Worm (Caenorhabditis elegans): ENCODE results near the gene best-13.

best-13 gene

DNA sequence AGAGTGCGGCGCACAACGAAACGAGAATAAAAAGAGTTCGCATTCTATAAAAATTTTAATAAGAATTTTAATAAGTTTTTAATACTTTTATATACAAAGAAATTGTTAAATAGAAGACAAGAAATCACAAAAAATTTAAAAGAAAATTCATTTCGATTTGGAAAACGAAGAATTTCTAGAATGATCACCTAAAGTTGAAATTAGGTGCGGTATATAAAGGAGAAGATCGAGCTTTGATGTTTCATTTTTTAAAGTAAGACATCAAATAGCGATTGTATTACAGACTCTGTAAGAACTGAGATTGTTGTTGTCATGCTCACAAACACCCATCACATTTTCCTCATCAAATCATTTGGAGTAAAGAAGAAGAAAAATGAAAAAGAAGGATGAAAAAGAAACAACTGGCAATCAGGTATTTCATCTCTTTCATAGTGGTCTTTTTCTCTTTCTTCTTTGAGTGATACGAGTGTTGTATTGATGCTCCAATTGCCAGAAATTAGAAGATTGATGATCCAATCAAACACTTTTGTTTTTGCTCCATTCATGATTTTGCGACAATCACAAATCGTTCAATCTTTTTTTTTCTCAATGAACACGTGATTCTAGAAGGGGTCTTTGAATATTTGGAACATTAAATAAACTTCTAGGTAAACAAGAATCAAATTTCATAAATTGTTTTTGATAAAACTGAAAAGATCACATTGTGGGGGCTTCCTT lies 24.6 kb downstream of the best-13 start, which contains the start of gene dur-1 (continued):
- TF ChIP-seq sdc-2 (tag; optimal IDR thresholded peaks at IDR 0.05) (no peak), elt-4 (tag; optimal IDR thresholded peaks at IDR 0.05) (no peak), ama-1 (optimal IDR thresholded peaks at IDR 0.05) (no peak), unc-3 (GFP tag; conservative IDR thresholded peaks at IDR 0.05) (no peak), unc-3 (tag; optimal IDR thresholded peaks at IDR 0.05) (no peak), fax-1 (tag; optimal IDR thresholded peaks at IDR 0.05) (no peak), hlh-30 (tag; optimal IDR thresholded peaks at IDR 0.05; ENCODE audit: insufficient read depth) (no peak), rnt-1 (tag; optimal IDR thresholded peaks at IDR 0.05) (peak; percentile 8), ceh-45 (GFP tag; IDR thresholded peaks at IDR 0.05) (no peak), ceh-19 (GFP tag; optimal IDR thresholded peaks at IDR 0.05) (no peak), ceh-30 (tag; optimal IDR thresholded peaks at IDR 0.05) (no peak)

DNA sequence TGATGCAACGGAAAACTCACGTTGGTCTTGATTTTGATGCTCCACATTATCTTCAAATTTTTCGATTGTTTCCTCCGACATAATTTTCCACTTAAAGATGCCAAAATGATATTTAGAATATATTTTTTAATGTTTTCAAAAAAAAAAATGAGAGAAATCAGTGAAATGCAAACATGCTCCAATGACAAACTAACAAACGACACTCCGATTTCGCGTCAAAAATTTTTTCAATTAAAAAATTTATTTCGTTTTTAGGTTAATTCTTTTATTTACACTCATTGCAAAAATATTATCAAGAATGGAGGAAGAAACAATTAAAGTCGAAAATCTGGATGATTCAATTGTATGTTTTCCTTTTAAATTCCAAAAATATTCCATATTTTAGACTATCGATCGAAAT lies 28.3 kb downstream of the best-13 start, which contains the start of the genes trmt-10A and F25H8.2:
Gene trmt-10A (minus strand): TSS at position 159 of the 400 bp plus-strand sequence.
Gene F25H8.2 (plus strand): TSS at position 181 of the 400 bp plus-strand sequence.
- TF ChIP-seq K02D7.2 (tag; optimal IDR thresholded peaks at IDR 0.05) (no peak), unc-42 (tag; optimal IDR thresholded peaks at IDR 0.05) (peak; percentile 74), C38D4.7 (GFP tag; optimal IDR thresholded peaks at IDR 0.05) (no peak), ceh-14 (tag; optimal IDR thresholded peaks at IDR 0.05) (peak; percentile 21), ceh-6 (GFP tag; optimal IDR thresholded peaks at IDR 0.05) (no peak)

DNA sequence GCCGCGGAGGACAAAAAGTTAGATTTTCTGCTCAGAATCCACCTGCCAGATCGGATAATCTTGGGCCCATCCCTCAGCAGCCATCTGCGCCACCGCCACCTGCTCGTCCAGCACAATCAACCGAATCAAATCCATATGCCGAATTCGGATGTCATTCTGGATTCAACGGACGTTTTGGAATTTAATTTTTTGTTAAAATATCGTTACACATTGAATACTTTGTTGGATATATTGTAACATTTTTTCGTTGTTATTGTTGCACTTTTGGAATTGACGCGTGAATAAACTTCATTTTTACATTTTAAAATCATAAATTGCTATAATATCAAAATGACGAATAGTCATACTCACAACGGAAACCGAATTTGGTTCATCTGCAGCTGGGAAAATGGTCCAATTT lies 29.9 kb downstream of the best-13 start, which contains the start of gene spe-29:
Gene spe-29 (plus strand): TSS at position 301 of the 400 bp plus-strand sequence.
- TF ChIP-seq hlh-30 (tag; optimal IDR thresholded peaks at IDR 0.05; ENCODE audit: insufficient read depth) (no peak), pqm-1 (tag; optimal IDR thresholded peaks at IDR 0.05) (no peak), nfya-1 (tag; optimal IDR thresholded peaks at IDR 0.05) (no peak), pag-3 (tag; optimal IDR thresholded peaks at IDR 0.05; ENCODE audit: borderline replicate concordance) (no peak), ceh-22 (tag; optimal IDR thresholded peaks at IDR 0.05) (no peak), hlh-15 (tag; optimal IDR thresholded peaks at IDR 0.05) (no peak), sdc-2 (tag; optimal IDR thresholded peaks at IDR 0.05) (no peak)

DNA sequence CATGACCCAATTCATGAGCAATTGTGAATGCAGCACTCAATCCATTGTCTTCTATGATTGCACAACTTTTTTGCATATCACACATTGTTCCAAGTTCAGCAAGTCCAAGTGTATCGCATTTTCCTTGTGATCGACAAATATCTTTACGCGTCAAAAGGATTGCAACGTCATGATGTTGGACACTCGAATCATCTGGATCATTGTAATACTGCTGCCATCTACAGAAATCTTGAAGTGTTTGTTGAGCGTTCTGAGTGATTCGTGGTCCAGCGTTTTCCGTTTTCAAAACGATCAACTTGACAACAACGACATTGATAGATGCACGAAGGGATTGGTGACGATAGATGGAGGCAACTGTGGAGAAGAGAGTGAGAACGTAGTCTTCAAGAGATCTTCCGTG lies 39.5 kb downstream of the best-13 start:
- no peak for TF ChIP-seq ceh-48 (tag; optimal IDR thresholded peaks at IDR 0.05)

DNA sequence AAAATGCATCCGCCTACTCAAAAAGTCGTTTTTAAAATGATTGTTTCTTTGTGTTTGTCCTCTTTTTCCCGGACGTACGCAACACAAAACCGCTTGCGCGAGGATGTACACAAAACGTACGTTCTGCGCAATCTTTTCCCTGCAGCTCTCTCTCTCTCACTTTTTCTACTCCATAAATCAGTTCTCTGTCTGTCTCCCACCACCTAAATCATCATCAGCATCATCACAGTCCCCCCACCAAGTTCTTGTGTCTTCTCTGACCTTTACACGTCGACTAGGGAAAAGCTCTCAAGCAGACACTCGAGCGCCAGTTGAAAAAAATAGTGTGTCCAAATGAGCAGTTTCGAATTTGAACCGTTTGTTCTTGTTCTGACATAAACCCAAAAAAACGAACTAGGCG lies 40.6 kb downstream of the best-13 start:
- TF ChIP-seq pag-3 (tag; optimal IDR thresholded peaks at IDR 0.05; ENCODE audit: borderline replicate concordance) (no peak), sdc-2 (tag; optimal IDR thresholded peaks at IDR 0.05) (no peak), sox-4 (tag; optimal IDR thresholded peaks at IDR 0.05) (no peak), tbx-2 (tag; optimal IDR thresholded peaks at IDR 0.05) (no peak), ceh-9 (tag; optimal IDR thresholded peaks at IDR 0.05) (no peak), ceh-18 (tag; optimal IDR thresholded peaks at IDR 0.05) (no peak), fkh-6 (tag; optimal IDR thresholded peaks at IDR 0.05) (no peak), ets-4 (tag; optimal IDR thresholded peaks at IDR 0.05) (no peak), eyg-1 (tag; optimal IDR thresholded peaks at IDR 0.05) (no peak), ttx-3 (tag; optimal IDR thresholded peaks at IDR 0.05) (no peak), fkh-10 (GFP tag; optimal IDR thresholded peaks at IDR 0.05) (no peak), elt-4 (tag; optimal IDR thresholded peaks at IDR 0.05) (no peak), C08G9.2 (tag; optimal IDR thresholded peaks at IDR 0.05) (no peak), ama-1 (optimal IDR thresholded peaks at IDR 0.05) (no peak), ceh-48 (tag; optimal IDR thresholded peaks at IDR 0.05) (no peak), zip-5 (tag; optimal IDR thresholded peaks at IDR 0.05) (no peak), ceh-31 (tag; optimal IDR thresholded peaks at IDR 0.05) (no peak), K02D7.2 (tag; optimal IDR thresholded peaks at IDR 0.05) (no peak)
